Fruit fly (Drosophila melanogaster) whole organism, embryonic: ENCODE data around the gene Spps.
A peak's percentile ranks its signal among the peaks of the same experiment; 100 is the strongest.

ENCODE experiments used
- Atf-2 ChIP-seq: fragments of 200-800 bp; sonication (Bioruptor generic); optimal IDR thresholded peaks from 2 replicates; lab custom pipeline; 2016; ENCODE audit warnings: missing biosample characterization, missing genetic modification characterization
- C15 ChIP-seq: fragments of 200-800 bp; sonication (Bioruptor generic); IDR thresholded peaks from 3 replicates; pipeline ENCODE4 v1.3.6; 2022; ENCODE audit warnings: missing biosample characterization, missing genetic modification characterization
- CG10366 ChIP-seq: fragments of 200-800 bp; sonication (Bioruptor generic); IDR thresholded peaks from 2 replicates; pipeline ENCODE4 v1.3.6; 2022; ENCODE audit warnings: missing biosample characterization, missing genetic modification characterization
- CG11085 ChIP-seq: fragments of 200-800 bp; sonication (Bioruptor generic); IDR thresholded peaks from 2 replicates; pipeline ENCODE4 v1.3.6; 2022; ENCODE audit warnings: missing biosample characterization, missing genetic modification characterization
- CG12391 ChIP-seq: fragments of 200-800 bp; sonication (Bioruptor generic); optimal IDR thresholded peaks from 3 replicates; lab custom pipeline; 2018; ENCODE audit warnings: missing biosample characterization, mild to moderate bottlenecking, missing genetic modification characterization, moderate library complexity
- CG13894 ChIP-seq: fragments of 200-800 bp; sonication (Bioruptor generic); optimal IDR thresholded peaks from 3 replicates; lab custom pipeline; 2018; ENCODE audit warnings: missing biosample characterization, mild to moderate bottlenecking, missing genetic modification characterization, moderate library complexity
- CG14050 ChIP-seq: fragments of 200-800 bp; sonication (Bioruptor generic); IDR thresholded peaks from 3 replicates; pipeline ENCODE4 v1.3.6; 2022; ENCODE audit warnings: missing biosample characterization, missing genetic modification characterization
- CG14710 ChIP-seq: fragments of 200-800 bp; sonication (Bioruptor generic); optimal IDR thresholded peaks from 3 replicates; lab custom pipeline; 2019; ENCODE audit warnings: missing biosample characterization, mild to moderate bottlenecking, missing genetic modification characterization, moderate library complexity
- CG14860 ChIP-seq: fragments of 200-800 bp; sonication (Bioruptor generic); IDR thresholded peaks from 3 replicates; pipeline ENCODE4 v1.3.6; 2022; ENCODE audit warnings: missing biosample characterization, missing genetic modification characterization; ENCODE audit not compliant: partially characterized antibody
- CG15011 ChIP-seq: fragments of 200-800 bp; sonication (Bioruptor generic); optimal IDR thresholded peaks from 3 replicates; lab custom pipeline; 2018; ENCODE audit warnings: missing biosample characterization, mild to moderate bottlenecking, missing genetic modification characterization
- CG15601 ChIP-seq: fragments of 200-800 bp; sonication (Bioruptor generic); optimal IDR thresholded peaks from 3 replicates; lab custom pipeline; 2019; ENCODE audit warnings: missing biosample characterization, mild to moderate bottlenecking, missing genetic modification characterization, moderate library complexity
- CG17328 ChIP-seq: fragments of 200-800 bp; sonication (Bioruptor generic); IDR thresholded peaks from 2 replicates; pipeline ENCODE4 v1.3.6; 2022; ENCODE audit warnings: missing biosample characterization, missing genetic modification characterization
- CG18619 ChIP-seq: fragments of 200-800 bp; sonication (Bioruptor generic); optimal IDR thresholded peaks from 3 replicates; lab custom pipeline; 2017; ENCODE audit warnings: missing biosample characterization, mild to moderate bottlenecking, missing genetic modification characterization
- CG3726 ChIP-seq: fragments of 200-800 bp; sonication (Bioruptor generic); IDR thresholded peaks from 3 replicates; pipeline ENCODE4, ENCODE4 v1.3.6; 2022; ENCODE audit warnings: missing biosample characterization, missing genetic modification characterization
- CG4424 ChIP-seq: fragments of 200-800 bp; sonication (Bioruptor generic); optimal IDR thresholded peaks from 3 replicates; lab custom pipeline; 2016; ENCODE audit warnings: missing biosample characterization, missing genetic modification characterization
- CG7357 ChIP-seq: fragments of 200-800 bp; sonication (Bioruptor generic); IDR thresholded peaks from 3 replicates; pipeline ENCODE4 v1.3.6; 2022; ENCODE audit warnings: missing biosample characterization, missing genetic modification characterization
- CG7786 ChIP-seq: fragments of 200-800 bp; sonication (Bioruptor generic); optimal IDR thresholded peaks from 2 replicates; lab custom pipeline; 2016; ENCODE audit warnings: missing biosample characterization, missing genetic modification characterization
- CG9876 ChIP-seq: fragments of 200-800 bp; sonication (Bioruptor generic); optimal IDR thresholded peaks from 2 replicates; lab custom pipeline; 2016; ENCODE audit warnings: missing biosample characterization, missing genetic modification characterization
- Camta ChIP-seq: fragments of 200-800 bp; sonication (Bioruptor generic); optimal IDR thresholded peaks from 2 replicates; lab custom pipeline; 2016; ENCODE audit warnings: missing biosample characterization, missing genetic modification characterization
- CkIIα-i1 ChIP-seq: fragments of 200-800 bp; sonication (Bioruptor generic); IDR thresholded peaks from 2 replicates; pipeline ENCODE4 v1.3.6; 2022; ENCODE audit warnings: missing biosample characterization, missing genetic modification characterization
- Dfd ChIP-seq, 2 experiments: fragments of >200 bp; optimal IDR thresholded peaks; 2 replicates each; lab custom pipeline; 2017; ENCODE audit warnings: missing biosample characterization in 2 of 2, missing genetic modification characterization in 2 of 2
- E2f1 ChIP-seq: fragments of 200-800 bp; sonication (Bioruptor generic); IDR thresholded peaks from 2 replicates; pipeline ENCODE4 v1.3.6; 2022; ENCODE audit warnings: missing biosample characterization, missing genetic modification characterization
- Max ChIP-seq: fragments of 200-800 bp; sonication (Bioruptor generic); optimal IDR thresholded peaks from 2 replicates; lab custom pipeline; 2016; ENCODE audit warnings: missing biosample characterization, mild to moderate bottlenecking, missing genetic modification characterization
- NK7.1 ChIP-seq: fragments of 200-800 bp; sonication (Bioruptor generic); optimal IDR thresholded peaks from 3 replicates; lab custom pipeline; 2016; ENCODE audit warnings: missing biosample characterization, missing genetic modification characterization
- Opbp ChIP-seq: fragments of 200-800 bp; sonication (Bioruptor generic); IDR thresholded peaks from 3 replicates; pipeline ENCODE4 v1.3.6; 2022; ENCODE audit warnings: missing biosample characterization, missing genetic modification characterization; ENCODE audit not compliant: partially characterized antibody
- Pdp1 ChIP-seq, 2 experiments: fragments of 200-800 bp; sonication (Bioruptor generic); optimal IDR thresholded peaks; 3 replicates each; lab custom pipeline; 2016; ENCODE audit warnings: missing biosample characterization in 2 of 2, missing genetic modification characterization in 2 of 2, mild to moderate bottlenecking in 1 of 2, moderate library complexity in 1 of 2
- Rfx ChIP-seq: fragments of 200-800 bp; sonication (Bioruptor generic); IDR thresholded peaks from 2 replicates; pipeline ENCODE4 v1.3.6; 2022; ENCODE audit warnings: missing biosample characterization, missing genetic modification characterization
- chif ChIP-seq, 2 experiments: fragments of 200-800 bp; sonication (Bioruptor generic); optimal IDR thresholded peaks; 3 replicates each; lab custom pipeline; 2016; ENCODE audit warnings: missing biosample characterization in 2 of 2, missing genetic modification characterization in 2 of 2
- dm ChIP-seq: fragments of 200-800 bp; sonication (Bioruptor generic); optimal IDR thresholded peaks from 3 replicates; lab custom pipeline; 2016; ENCODE audit warnings: missing biosample characterization, missing genetic modification characterization
- en ChIP-seq: fragments of 200-800 bp; sonication (Bioruptor generic); optimal IDR thresholded peaks from 2 replicates; lab custom pipeline; 2016; ENCODE audit warnings: missing biosample characterization, missing genetic modification characterization
- ewg ChIP-seq: fragments of 200-800 bp; sonication (Bioruptor generic); optimal IDR thresholded peaks from 3 replicates; lab custom pipeline; 2017; ENCODE audit warnings: mild to moderate bottlenecking, missing biosample characterization, missing genetic modification reagents, missing genetic modification characterization
- gsb ChIP-seq: fragments of 200-800 bp; sonication (Bioruptor generic); IDR thresholded peaks from 2 replicates; pipeline ENCODE4 v1.3.6; 2022; ENCODE audit warnings: missing biosample characterization, missing genetic modification characterization
- gt ChIP-seq: fragments of 200-800 bp; sonication (Bioruptor generic); IDR thresholded peaks from 2 replicates; pipeline ENCODE4 v1.3.6; 2022; ENCODE audit warnings: missing biosample characterization, missing genetic modification characterization
- jigr1 ChIP-seq: fragments of 200-800 bp; sonication (Bioruptor generic); IDR thresholded peaks from 3 replicates; pipeline ENCODE4 v1.3.6; 2022; ENCODE audit warnings: missing biosample characterization, missing genetic modification characterization
- odd ChIP-seq: fragments of 200-800 bp; sonication (Bioruptor generic); optimal IDR thresholded peaks from 2 replicates; lab custom pipeline; 2017; ENCODE audit warnings: missing biosample characterization, mild to moderate bottlenecking, missing genetic modification characterization
- pita ChIP-seq: fragments of 200-800 bp; sonication (Bioruptor generic); optimal IDR thresholded peaks from 2 replicates; lab custom pipeline; 2017; ENCODE audit warnings: missing biosample characterization, mild to moderate bottlenecking, missing genetic modification characterization
- prd ChIP-seq, 3 experiments: fragments of >200 bp in 2 of 3; fragments of 200-800 bp in 1 of 3; sonication (Bioruptor generic) in 1 of 3; optimal IDR thresholded peaks in 2 of 3; IDR thresholded peaks in 1 of 3; 2 replicates in 2 of 3; 3 replicates in 1 of 3; pipeline versions ENCODE4 v1.3.6 to Lab custom; 2017 to 2022; ENCODE audit warnings: missing biosample characterization in 1 of 3, missing genetic modification characterization in 1 of 3
- pum ChIP-seq: fragments of 200-800 bp; sonication (Bioruptor generic); optimal IDR thresholded peaks from 2 replicates; lab custom pipeline; 2016; ENCODE audit warnings: missing biosample characterization, missing genetic modification characterization
- rib ChIP-seq: fragments of 200-800 bp; sonication (Bioruptor generic); IDR thresholded peaks from 2 replicates; pipeline ENCODE4 v1.3.6; 2022; ENCODE audit warnings: missing biosample characterization, missing genetic modification characterization
- so ChIP-seq: fragments of 200-800 bp; sonication (Bioruptor generic); IDR thresholded peaks from 3 replicates; pipeline ENCODE4 v1.3.6; 2022; ENCODE audit warnings: missing biosample characterization, missing genetic modification characterization
- sr ChIP-seq: fragments of 200-800 bp; sonication (Bioruptor generic); IDR thresholded peaks from 3 replicates; pipeline ENCODE4 v1.3.6; 2022; ENCODE audit warnings: missing biosample characterization, missing genetic modification characterization
- tap ChIP-seq: fragments of 200-800 bp; optimal IDR thresholded peaks from 3 replicates; lab custom pipeline; 2019; ENCODE audit warnings: missing biosample characterization, mild to moderate bottlenecking, missing genetic modification characterization, moderate library complexity
- tin ChIP-seq: fragments of 200-800 bp; sonication (Bioruptor generic); optimal IDR thresholded peaks from 3 replicates; lab custom pipeline; 2016; ENCODE audit warnings: missing biosample characterization, missing genetic modification characterization
- tna ChIP-seq: fragments of 200-800 bp; sonication (Bioruptor generic); IDR thresholded peaks from 2 replicates; pipeline ENCODE4 v1.3.6; 2022; ENCODE audit warnings: missing biosample characterization, missing genetic modification characterization; ENCODE audit not compliant: partially characterized antibody
- usp ChIP-seq: fragments of >200 bp; optimal IDR thresholded peaks from 2 replicates; lab custom pipeline; 2017; ENCODE audit warnings: missing biosample characterization, missing genetic modification characterization
- vnd ChIP-seq: fragments of 200-800 bp; sonication (Bioruptor generic); IDR thresholded peaks from 3 replicates; pipeline ENCODE4 v1.3.6; 2022; ENCODE audit warnings: missing biosample characterization, missing genetic modification characterization; ENCODE audit not compliant: partially characterized antibody
- wdn ChIP-seq: fragments of 200-800 bp; sonication (Bioruptor generic); IDR thresholded peaks from 2 replicates; pipeline ENCODE4 v1.3.6; 2022; ENCODE audit warnings: missing biosample characterization, missing genetic modification characterization
- zfh1 ChIP-seq: fragments of 200-800 bp; sonication (Bioruptor generic); IDR thresholded peaks from 3 replicates; pipeline ENCODE4 v1.3.6; 2022; ENCODE audit warnings: missing biosample characterization, missing genetic modification characterization

The Spps gene

dm6 chr3R:24221334-24222302 is 5.1 kb downstream of the Spps start, which contains the start of gene twin (continued):
- TF ChIP-seq zfh1 (GFP tag; lab: Robert Waterston, UW): peak; percentile 34; the same call in 1 of the 3 replicates
- peak; percentile 70 for TF ChIP-seq pum
- peak; percentile 50; the same call in 1 of the 2 replicates for TF ChIP-seq CG17328
- peak; percentile 46 for TF ChIP-seq CG15601 (tag; lab: Kevin White, UChicago)
- peak; percentile 37; the same call in 1 of the 2 replicates for TF ChIP-seq CG10366 (GFP tag; lab: Robert Waterston, UW)
- TF ChIP-seq Opbp (GFP tag; lab: Robert Waterston, UW): no peak; the same call in 2 of the 3 replicates
- TF ChIP-seq gt (GFP tag; lab: Robert Waterston, UW): no peak
- TF ChIP-seq Pdp1 (GFP tag; optimal IDR thresholded peaks at IDR 0.05; lab: Kevin White, UChicago): peak; percentile 51 to 68
- no peak for TF ChIP-seq CkIIα-i1 (GFP tag; lab: Robert Waterston, UW)
- peak; percentile 11 to 69 for TF ChIP-seq chif (GFP tag; optimal IDR thresholded peaks at IDR 0.05; lab: Kevin White, UChicago)
- peak; percentile 47 for TF ChIP-seq Atf-2 (GFP tag; lab: Kevin White, UChicago)
- TF ChIP-seq ewg (GFP tag; lab: Kevin White, UChicago): peak; percentile 27
- TF ChIP-seq pita: no peak
- peak; percentile 67 for TF ChIP-seq CG7786 (GFP tag; lab: Kevin White, UChicago)
- TF ChIP-seq E2f1 (GFP tag; lab: Robert Waterston, UW): 0 out of 2 replicates have a peak, but pooled peaks have one; percentile 31
- TF ChIP-seq tin (GFP tag; lab: Kevin White, UChicago): peak; percentile 70
- no peak for TF ChIP-seq en (GFP tag; lab: Kevin White, UChicago)
- peak; percentile 56; the same call in 1 of the 2 replicates for TF ChIP-seq gsb (GFP tag; lab: Robert Waterston, UW)
- peak; percentile 10 for TF ChIP-seq CG9876 (GFP tag; lab: Kevin White, UChicago)
- TF ChIP-seq rib (GFP tag; lab: Robert Waterston, UW): peak; percentile 56
- TF ChIP-seq dm (GFP tag; lab: Kevin White, UChicago): peak; percentile 22
- no peak for TF ChIP-seq CG15011 (GFP tag; lab: Kevin White, UChicago)
- TF ChIP-seq sr: no peak
- TF ChIP-seq C15 (GFP tag; lab: Robert Waterston, UW): no peak
- TF ChIP-seq Camta (GFP tag; lab: Kevin White, UChicago): peak; percentile 58
- TF ChIP-seq Dfd (GFP tag; optimal IDR thresholded peaks at IDR 0.05; lab: Kevin White, UChicago): no peak
- TF ChIP-seq wdn: peak; percentile 29; the same call in 1 of the 2 replicates
- TF ChIP-seq NK7.1 (GFP tag; lab: Kevin White, UChicago): peak; percentile 25
- peak; percentile 69 for TF ChIP-seq CG13894 (tag; lab: Kevin White, UChicago)
- no peak for TF ChIP-seq prd (optimal IDR thresholded peaks at IDR 0.05; lab: Kevin White, UChicago)
- peak; percentile 58 for TF ChIP-seq prd (GFP tag; IDR thresholded peaks at IDR 0.05; lab: Robert Waterston, UW)
- TF ChIP-seq odd: no peak
- no peak for TF ChIP-seq CG11085 (GFP tag; lab: Robert Waterston, UW)
- 0 out of 3 replicates have a peak, but pooled peaks have one; percentile 38 for TF ChIP-seq so (GFP tag; lab: Robert Waterston, UW)
- TF ChIP-seq CG14710 (tag; lab: Kevin White, UChicago): peak; percentile 70
- peak; percentile 75 for TF ChIP-seq CG12391 (tag; lab: Kevin White, UChicago)
- TF ChIP-seq vnd: peak; percentile 65
- no peak for TF ChIP-seq jigr1 (GFP tag; lab: Robert Waterston, UW)
- TF ChIP-seq CG7357 (GFP tag; lab: Robert Waterston, UW): no peak
- TF ChIP-seq usp (GFP tag; lab: Kevin White, UChicago): no peak
- no peak for TF ChIP-seq CG3726
- TF ChIP-seq Max (GFP tag; lab: Kevin White, UChicago): peak; percentile 47
- TF ChIP-seq CG14050 (GFP tag; lab: Robert Waterston, UW): no peak
- peak; percentile 35; the same call in 1 of the 2 replicates for TF ChIP-seq tna (GFP tag; lab: Robert Waterston, UW)
- peak; percentile 57 for TF ChIP-seq CG18619 (GFP tag; lab: Kevin White, UChicago)
- peak; percentile 67 for TF ChIP-seq CG4424 (GFP tag; lab: Kevin White, UChicago)
- peak; percentile 82 for TF ChIP-seq Rfx (GFP tag; lab: Robert Waterston, UW)
- TF ChIP-seq tap (tag; lab: Kevin White, UChicago): no peak
- peak; percentile 67; the same call in 2 of the 3 replicates for TF ChIP-seq CG14860 (GFP tag; lab: Robert Waterston, UW)
